Worm (Caenorhabditis elegans) whole organism, young adult: ENCODE results near the gene ebax-1.

Source experiments
- F22D6.2 ChIP-seq: sonication (generic microtip); optimal IDR thresholded peaks from 2 replicates; lab custom pipeline; 2016; ENCODE audit warnings: mild to moderate bottlenecking, missing genetic modification characterization, missing compliant biosample characterization
- F49E8.2 ChIP-seq: sonication (generic microtip); optimal IDR thresholded peaks from 3 replicates; lab custom pipeline; 2017; ENCODE audit warnings: missing genetic modification characterization, mild to moderate bottlenecking, missing compliant biosample characterization, antibody characterized with exemption, moderate library complexity; ENCODE audit not compliant: insufficient read depth
- F52B5.7 ChIP-seq: sonication (generic microtip); optimal IDR thresholded peaks from 2 replicates; lab custom pipeline; 2016; ENCODE audit warnings: mild to moderate bottlenecking, missing genetic modification characterization, missing compliant biosample characterization
- ceh-40 ChIP-seq: fragments of 200-800 bp; sonication (Bioruptor generic); IDR thresholded peaks from 2 replicates; pipeline ENCODE4 v1.3.6; 2022; ENCODE audit warnings: missing genetic modification characterization, missing compliant biosample characterization
- ceh-91 ChIP-seq: fragments of 200-800 bp; sonication (Bioruptor generic); IDR thresholded peaks from 2 replicates; pipeline ENCODE4 v1.3.6; 2022; ENCODE audit warnings: missing genetic modification reagents, missing genetic modification characterization, missing compliant biosample characterization
- snpc-1.1 ChIP-seq: sonication (generic microtip); optimal IDR thresholded peaks from 2 replicates; lab custom pipeline; 2017; ENCODE audit warnings: missing genetic modification characterization, mild to moderate bottlenecking, missing compliant biosample characterization, antibody characterized with exemption, moderate library complexity, missing genotype, missing genetic modification reagents; ENCODE audit not compliant: insufficient read depth

ce11 chrIV:10269137-10269933, 17.4 kb upstream of the ebax-1 start, which contains the start of the genes nspd-7 and Y43C5A.2:
- no peak for TF ChIP-seq F49E8.2 (tag; lab: Kevin White, UChicago)
- no peak for TF ChIP-seq ceh-91 (GFP tag; lab: Robert Waterston, UW)
- TF ChIP-seq ceh-40 (GFP tag; lab: Robert Waterston, UW), result no peak
- TF ChIP-seq F52B5.7 (tag; lab: Kevin White, UChicago), result no peak
- no peak for TF ChIP-seq F22D6.2 (tag; lab: Kevin White, UChicago)
- no peak for TF ChIP-seq snpc-1.1
